Worm (Caenorhabditis elegans) whole organism, L1 larva: ENCODE results near the gene gmap-3.
A peak's percentile ranks its signal among the peaks of the same experiment; 100 is the strongest.

ENCODE experiments used
- dsc-1 ChIP-seq: sonication (generic microtip); optimal IDR thresholded peaks from 2 replicates; lab custom pipeline; 2016; ENCODE audit warnings: mild to moderate bottlenecking, missing genetic modification characterization, missing compliant biosample characterization
- fkh-10 ChIP-seq: sonication (generic microtip); optimal IDR thresholded peaks from 2 replicates; lab custom pipeline; 2017; ENCODE audit warnings: missing biosample characterization, missing genetic modification reagents, missing genetic modification characterization
- lin-39 ChIP-seq: fragments of 150-350 bp; optimal IDR thresholded peaks from 2 replicates; lab custom pipeline; 2014; ENCODE audit warnings: missing biosample characterization, missing genetic modification reagents, missing genetic modification characterization
- nhr-237 ChIP-seq: fragments of 150-350 bp; optimal IDR thresholded peaks from 2 replicates; lab custom pipeline; 2014; ENCODE audit warnings: missing biosample characterization, missing genetic modification characterization
- unc-62 ChIP-seq: fragments of 150-350 bp; optimal IDR thresholded peaks from 2 replicates; lab custom pipeline; 2014; ENCODE audit warnings: missing biosample characterization, missing genetic modification reagents, missing genetic modification characterization

DNA sequence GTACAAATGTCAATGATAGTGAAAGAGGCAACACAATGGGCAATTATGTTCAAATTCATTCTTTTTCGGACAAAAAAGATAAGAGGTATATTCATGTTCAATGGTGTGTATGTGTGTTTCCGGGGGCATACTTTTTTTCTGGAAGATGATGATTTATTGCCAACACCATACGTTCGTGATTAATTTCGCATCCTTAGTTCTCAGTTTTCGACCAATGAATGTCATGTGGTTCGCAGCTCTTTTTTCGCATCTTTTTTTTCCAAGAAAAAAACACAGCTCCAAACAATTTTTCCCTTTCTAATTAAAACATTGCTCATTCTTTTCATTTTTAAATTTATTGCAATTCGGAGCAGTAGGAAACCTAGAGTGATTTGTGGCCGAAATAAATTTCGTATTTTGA, 12.0 kb downstream of the gmap-3 start:
- TF ChIP-seq dsc-1 (tag; lab: Kevin White, UChicago) = peak; percentile 94
- no peak for TF ChIP-seq unc-62 (GFP tag; lab: Kevin White, UChicago)
- TF ChIP-seq lin-39 = no peak
- no peak for TF ChIP-seq fkh-10 (GFP tag; lab: Kevin White, UChicago)
- no peak for TF ChIP-seq nhr-237
